Fruit fly (Drosophila melanogaster) whole organism, embryonic: ENCODE results near the gene Miga.

Experiments used
- Atf3 ChIP-seq: fragments of 200-800 bp; sonication (Bioruptor generic); optimal IDR thresholded peaks from 3 replicates; lab custom pipeline; 2016; ENCODE audit warnings: missing biosample characterization, missing genetic modification characterization
- CG1024 ChIP-seq: fragments of 200-800 bp; sonication (Bioruptor generic); IDR thresholded peaks from 2 replicates; pipeline ENCODE4 v1.3.6; 2022; ENCODE audit warnings: missing biosample characterization, missing genetic modification characterization
- CG1233 ChIP-seq: fragments of 200-800 bp; sonication (Bioruptor generic); optimal IDR thresholded peaks from 4 replicates; lab custom pipeline; 2018; ENCODE audit warnings: missing biosample characterization, mild to moderate bottlenecking, missing genetic modification characterization
- CG13296 ChIP-seq: fragments of 200-800 bp; sonication (Bioruptor generic); optimal IDR thresholded peaks from 3 replicates; lab custom pipeline; 2018; ENCODE audit warnings: missing biosample characterization, mild to moderate bottlenecking, missing genetic modification characterization
- CG15011 ChIP-seq: fragments of 200-800 bp; sonication (Bioruptor generic); optimal IDR thresholded peaks from 3 replicates; lab custom pipeline; 2018; ENCODE audit warnings: missing biosample characterization, mild to moderate bottlenecking, missing genetic modification characterization
- CG17385 ChIP-seq: fragments of 200-800 bp; sonication (Bioruptor generic); optimal IDR thresholded peaks from 3 replicates; lab custom pipeline; 2018; ENCODE audit warnings: missing biosample characterization, mild to moderate bottlenecking, missing genetic modification characterization
- CG18476 ChIP-seq: fragments of 200-800 bp; sonication (Bioruptor generic); optimal IDR thresholded peaks from 2 replicates; lab custom pipeline; 2016; ENCODE audit warnings: missing biosample characterization, mild to moderate bottlenecking, missing genetic modification characterization
- CG2199 ChIP-seq: fragments of 200-800 bp; sonication (Bioruptor generic); IDR thresholded peaks from 3 replicates; pipeline ENCODE4 v1.3.6; 2022; ENCODE audit warnings: missing biosample characterization, missing genetic modification characterization
- CG2875 ChIP-seq: fragments of 200-800 bp; sonication (Bioruptor generic); optimal IDR thresholded peaks from 2 replicates; lab custom pipeline; 2017; ENCODE audit warnings: missing biosample characterization, mild to moderate bottlenecking, missing genetic modification characterization, missing genetic modification reagents
- CG30020 ChIP-seq: fragments of 200-800 bp; optimal IDR thresholded peaks from 2 replicates; lab custom pipeline; 2019; ENCODE audit warnings: missing biosample characterization, mild to moderate bottlenecking, missing genetic modification characterization, moderate library complexity
- CG3281 ChIP-seq: fragments of 200-800 bp; sonication (Bioruptor generic); optimal IDR thresholded peaks from 3 replicates; lab custom pipeline; 2017; ENCODE audit warnings: missing biosample characterization, mild to moderate bottlenecking, missing genetic modification characterization
- CG34376 ChIP-seq: fragments of 200-800 bp; sonication (Bioruptor generic); optimal IDR thresholded peaks from 2 replicates; lab custom pipeline; 2018; ENCODE audit warnings: missing biosample characterization, mild to moderate bottlenecking, missing genetic modification characterization
- CG3726 ChIP-seq: fragments of 200-800 bp; sonication (Bioruptor generic); IDR thresholded peaks from 3 replicates; pipeline ENCODE4, ENCODE4 v1.3.6; 2022; ENCODE audit warnings: missing biosample characterization, missing genetic modification characterization
- CG4328 ChIP-seq: fragments of 200-800 bp; sonication (Bioruptor generic); optimal IDR thresholded peaks from 3 replicates; lab custom pipeline; 2017; ENCODE audit warnings: missing biosample characterization, missing genetic modification reagents, missing genetic modification characterization
- CG4424 ChIP-seq: fragments of 200-800 bp; sonication (Bioruptor generic); optimal IDR thresholded peaks from 3 replicates; lab custom pipeline; 2016; ENCODE audit warnings: missing biosample characterization, missing genetic modification characterization
- CG4707 ChIP-seq: fragments of 200-800 bp; sonication (Bioruptor generic); optimal IDR thresholded peaks from 2 replicates; lab custom pipeline; 2018; ENCODE audit warnings: missing biosample characterization, mild to moderate bottlenecking, missing genetic modification characterization, moderate library complexity
- CG5245 ChIP-seq: fragments of 200-800 bp; sonication (Bioruptor generic); optimal IDR thresholded peaks from 3 replicates; lab custom pipeline; 2016; ENCODE audit warnings: missing biosample characterization, missing genetic modification characterization
- CG6254 ChIP-seq: fragments of 200-800 bp; sonication (Bioruptor generic); optimal IDR thresholded peaks from 3 replicates; lab custom pipeline; 2017; ENCODE audit warnings: mild to moderate bottlenecking, missing biosample characterization, missing genetic modification reagents, missing genetic modification characterization
- CG7271 ChIP-seq: fragments of 200-800 bp; sonication (Bioruptor generic); optimal IDR thresholded peaks from 2 replicates; lab custom pipeline; 2018; ENCODE audit warnings: missing biosample characterization, mild to moderate bottlenecking, missing genetic modification characterization, moderate library complexity
- CG7556 ChIP-seq: fragments of 200-800 bp; sonication (Bioruptor generic); optimal IDR thresholded peaks from 2 replicates; lab custom pipeline; 2017; ENCODE audit warnings: missing biosample characterization, mild to moderate bottlenecking, missing genetic modification characterization
- CG8359 ChIP-seq: fragments of 200-800 bp; sonication (Bioruptor generic); optimal IDR thresholded peaks from 2 replicates; lab custom pipeline; 2017; ENCODE audit warnings: missing biosample characterization, mild to moderate bottlenecking, missing genetic modification characterization, borderline replicate concordance
- CG8765 ChIP-seq: fragments of 200-800 bp; sonication (Bioruptor generic); IDR thresholded peaks from 2 replicates; pipeline ENCODE4 v1.3.6; 2022; ENCODE audit warnings: missing biosample characterization, missing genetic modification characterization
- CG9727 ChIP-seq: fragments of 200-800 bp; sonication (Bioruptor generic); optimal IDR thresholded peaks from 3 replicates; lab custom pipeline; 2017; ENCODE audit warnings: missing biosample characterization, mild to moderate bottlenecking, missing genetic modification characterization
- CG9797 ChIP-seq: fragments of 200-800 bp; sonication (Bioruptor generic); optimal IDR thresholded peaks from 3 replicates; lab custom pipeline; 2018; ENCODE audit warnings: missing biosample characterization, mild to moderate bottlenecking, missing genetic modification characterization
- CG9876 ChIP-seq: fragments of 200-800 bp; sonication (Bioruptor generic); optimal IDR thresholded peaks from 2 replicates; lab custom pipeline; 2016; ENCODE audit warnings: missing biosample characterization, missing genetic modification characterization
- Camta ChIP-seq: fragments of 200-800 bp; sonication (Bioruptor generic); optimal IDR thresholded peaks from 2 replicates; lab custom pipeline; 2016; ENCODE audit warnings: missing biosample characterization, missing genetic modification characterization
- Chrac-16 ChIP-seq: fragments of 200-800 bp; sonication (Bioruptor generic); optimal IDR thresholded peaks from 3 replicates; lab custom pipeline; 2016; ENCODE audit warnings: missing biosample characterization, missing genetic modification characterization
- Hmx ChIP-seq: fragments of 200-800 bp; sonication (Bioruptor generic); optimal IDR thresholded peaks from 2 replicates; lab custom pipeline; 2016; ENCODE audit warnings: missing biosample characterization, missing genetic modification characterization
- Hsf ChIP-seq: fragments of 200-800 bp; sonication (Bioruptor generic); optimal IDR thresholded peaks from 3 replicates; lab custom pipeline; 2016; ENCODE audit warnings: missing biosample characterization, missing genetic modification characterization
- Lim3 ChIP-seq: fragments of 200-800 bp; sonication (Bioruptor generic); IDR thresholded peaks from 2 replicates; pipeline ENCODE4 v1.3.6; 2022; ENCODE audit warnings: missing biosample characterization, missing genetic modification characterization
- MTF-1 ChIP-seq: fragments of 200-800 bp; sonication (Bioruptor generic); optimal IDR thresholded peaks from 2 replicates; lab custom pipeline; 2018; ENCODE audit warnings: missing biosample characterization, mild to moderate bottlenecking, missing genetic modification characterization, borderline replicate concordance
- Oaz ChIP-seq: fragments of 200-800 bp; sonication (Bioruptor generic); IDR thresholded peaks from 2 replicates; pipeline ENCODE4 v1.3.6; 2022; ENCODE audit warnings: missing biosample characterization, missing genetic modification characterization
- cato ChIP-seq: fragments of 200-800 bp; sonication (Bioruptor generic); optimal IDR thresholded peaks from 2 replicates; lab custom pipeline; 2016; ENCODE audit warnings: missing biosample characterization, missing genetic modification characterization, borderline replicate concordance
- crp ChIP-seq, 2 experiments: fragments of 200-800 bp; sonication (Bioruptor generic); optimal IDR thresholded peaks; 2 replicates in 1 of 2; 3 replicates in 1 of 2; lab custom pipeline; 2017; ENCODE audit warnings: missing biosample characterization in 2 of 2, missing genetic modification characterization in 2 of 2, mild to moderate bottlenecking in 1 of 2, moderate library complexity in 1 of 2
- danr ChIP-seq: fragments of 200-800 bp; sonication (Bioruptor generic); IDR thresholded peaks from 2 replicates; pipeline ENCODE4 v1.3.6; 2022; ENCODE audit warnings: missing biosample characterization, missing genetic modification characterization
- disco-r ChIP-seq: fragments of 200-800 bp; sonication (Bioruptor generic); optimal IDR thresholded peaks from 2 replicates; lab custom pipeline; 2016; ENCODE audit warnings: missing biosample characterization, missing genetic modification characterization
- hb ChIP-seq: fragments of 200-800 bp; sonication (Bioruptor generic); IDR thresholded peaks from 3 replicates; pipeline ENCODE4 v1.3.6; 2022; ENCODE audit warnings: missing biosample characterization, missing genetic modification characterization; ENCODE audit not compliant: partially characterized antibody
- ind ChIP-seq: fragments of 200-800 bp; sonication (Bioruptor generic); optimal IDR thresholded peaks from 3 replicates; lab custom pipeline; 2016; ENCODE audit warnings: missing biosample characterization, missing genetic modification characterization
- insv ChIP-seq, 2 experiments: fragments of 200-800 bp; sonication (Bioruptor generic); optimal IDR thresholded peaks; 3 replicates each; lab custom pipeline; 2016 to 2018; ENCODE audit warnings: missing biosample characterization in 2 of 2, missing genetic modification characterization in 2 of 2
- kay ChIP-seq: fragments of 200-800 bp; sonication (Bioruptor generic); optimal IDR thresholded peaks from 2 replicates; lab custom pipeline; 2016; ENCODE audit warnings: missing biosample characterization, missing genetic modification characterization
- lilli ChIP-seq: fragments of 200-800 bp; sonication (Bioruptor generic); optimal IDR thresholded peaks from 3 replicates; lab custom pipeline; 2016; ENCODE audit warnings: missing biosample characterization, missing genetic modification characterization
- lola ChIP-seq, 3 experiments: fragments of >200 bp in 2 of 3; fragments of 200-800 bp in 1 of 3; sonication (Bioruptor generic) in 1 of 3; optimal IDR thresholded peaks; 2 replicates each; lab custom pipeline; 2017 to 2019; ENCODE audit warnings: missing biosample characterization in 3 of 3, missing genetic modification characterization in 3 of 3, mild to moderate bottlenecking in 1 of 3, moderate library complexity in 1 of 3
- pb ChIP-seq: fragments of 200-800 bp; sonication (Bioruptor generic); optimal IDR thresholded peaks from 3 replicates; lab custom pipeline; 2016; ENCODE audit warnings: missing biosample characterization, missing genetic modification characterization
- run ChIP-seq: fragments of 200-800 bp; sonication (Bioruptor generic); optimal IDR thresholded peaks from 3 replicates; lab custom pipeline; 2018; ENCODE audit warnings: missing biosample characterization, mild to moderate bottlenecking, missing genetic modification characterization
- scrt ChIP-seq: fragments of 200-800 bp; sonication (Bioruptor generic); optimal IDR thresholded peaks from 2 replicates; lab custom pipeline; 2018; ENCODE audit warnings: missing biosample characterization, mild to moderate bottlenecking, missing genetic modification characterization, moderate library complexity
- sima ChIP-seq: fragments of 200-800 bp; sonication (Bioruptor generic); optimal IDR thresholded peaks from 2 replicates; lab custom pipeline; 2016; ENCODE audit warnings: missing biosample characterization, missing genetic modification characterization
- ssp ChIP-seq: fragments of 200-800 bp; sonication (Bioruptor generic); IDR thresholded peaks from 2 replicates; pipeline ENCODE4 v1.3.6; 2022; ENCODE audit warnings: missing biosample characterization, missing genetic modification characterization
- toy ChIP-seq: fragments of 200-800 bp; sonication (Bioruptor generic); IDR thresholded peaks from 2 replicates; pipeline ENCODE4 v1.3.6; 2022; ENCODE audit warnings: missing biosample characterization, missing genetic modification characterization

Gene Miga

DNA sequence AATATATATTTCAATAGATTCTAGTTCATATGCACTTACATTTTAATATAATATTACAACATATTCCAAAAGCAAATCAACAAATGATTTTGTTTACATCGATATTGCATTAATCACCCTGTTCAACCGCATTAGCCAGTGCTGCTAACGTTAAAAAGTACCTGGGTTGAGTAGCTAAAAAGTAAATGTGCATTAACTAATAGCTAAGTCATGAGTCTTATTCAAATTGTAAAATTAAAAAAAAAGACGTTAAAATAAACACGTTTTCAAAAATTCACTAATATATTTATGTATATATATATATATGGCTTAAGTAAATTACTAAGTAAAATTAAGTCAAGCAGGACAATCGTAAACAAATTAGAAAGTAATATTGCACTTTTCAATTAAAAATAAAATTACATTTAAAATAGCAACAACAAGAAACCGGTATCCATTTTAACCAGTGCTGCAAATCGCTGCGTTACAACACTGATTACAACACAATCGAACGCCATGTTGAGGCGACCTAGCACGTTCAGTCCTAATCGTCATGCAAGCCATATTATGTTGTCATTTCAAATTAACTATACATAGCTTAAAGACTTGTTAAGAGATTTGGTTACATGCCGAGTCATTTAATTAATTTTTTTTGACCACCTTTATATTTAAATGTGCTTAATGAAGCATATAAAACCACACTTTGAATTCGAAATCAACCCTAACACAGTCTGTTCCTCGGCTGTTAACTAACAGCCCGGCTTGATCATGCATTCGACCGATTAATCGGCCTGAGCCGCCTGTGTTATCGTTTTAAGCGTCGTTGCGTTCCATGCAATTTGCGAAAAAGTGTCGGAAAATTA is 39.2 kb downstream of the Miga start, which contains the start of gene CG10555 (continued):
- TF ChIP-seq CG15011 (GFP tag; lab: Kevin White, UChicago) (peak; percentile 11), kay (GFP tag; lab: Kevin White, UChicago) (peak; percentile 52), CG9727 (GFP tag; lab: Kevin White, UChicago) (peak; percentile 92), lilli (GFP tag; lab: Kevin White, UChicago) (peak; percentile 90), CG1233 (peak; percentile 35), ssp (GFP tag; lab: Robert Waterston, UW) (peak; percentile 82), danr (GFP tag; lab: Robert Waterston, UW) (peak; percentile 76), Hsf (GFP tag; lab: Kevin White, UChicago) (peak; percentile 95), CG7556 (GFP tag; lab: Kevin White, UChicago) (peak; percentile 80), run (tag; lab: Kevin White, UChicago) (no peak), Oaz (GFP tag; lab: Robert Waterston, UW) (peak; percentile 91), Hmx (GFP tag; lab: Kevin White, UChicago) (peak; percentile 64), CG6254 (GFP tag; lab: Kevin White, UChicago) (peak; percentile 99), Atf3 (peak; percentile 77), CG17385 (peak; percentile 8), insv (GFP tag; optimal IDR thresholded peaks at IDR 0.05; lab: Kevin White, UChicago) (peak in 1 of 2 experiments; percentile 41), CG8765 (GFP tag; lab: Robert Waterston, UW) (peak; percentile 86), CG9876 (peak; percentile 94), sima (GFP tag; lab: Kevin White, UChicago) (peak; percentile 41), disco-r (GFP tag; lab: Kevin White, UChicago) (peak; percentile 88), Lim3 (GFP tag; lab: Robert Waterston, UW) (no peak), CG1024 (GFP tag; lab: Robert Waterston, UW) (peak; percentile 51), crp (GFP tag; optimal IDR thresholded peaks at IDR 0.05; lab: Kevin White, UChicago) (peak in 1 of 2 experiments; percentile 64), ind (peak; percentile 90), CG2875 (GFP tag; lab: Kevin White, UChicago) (peak; percentile 28), CG2199 (GFP tag; lab: Robert Waterston, UW) (peak; percentile 26; the same call in 1 of the 3 replicates), pb (GFP tag; lab: Kevin White, UChicago) (peak; percentile 75), cato (peak; percentile 79), scrt (peak; percentile 12), CG8359 (GFP tag; lab: Kevin White, UChicago) (no peak), CG5245 (GFP tag; lab: Kevin White, UChicago) (peak; percentile 50), lola (GFP tag; optimal IDR thresholded peaks at IDR 0.05; lab: Kevin White, UChicago) (peak in 1 of 3 experiments; percentile 96), Camta (peak; percentile 50), CG9797 (GFP tag; lab: Kevin White, UChicago) (no peak), CG3281 (peak; percentile 63), CG4424 (GFP tag; lab: Kevin White, UChicago) (peak; percentile 81), CG13296 (peak; percentile 16), CG7271 (tag; lab: Kevin White, UChicago) (peak; percentile 35), toy (GFP tag; lab: Robert Waterston, UW) (peak; percentile 58; the same call in 1 of the 2 replicates), hb (peak; percentile 85), Chrac-16 (GFP tag; lab: Kevin White, UChicago) (peak; percentile 80), CG4328 (GFP tag; lab: Kevin White, UChicago) (peak; percentile 75), CG18476 (GFP tag; lab: Kevin White, UChicago) (peak; percentile 83), CG34376 (GFP tag; lab: Kevin White, UChicago) (peak; percentile 50), CG3726 (peak; percentile 74), CG4707 (no peak), CG30020 (tag; lab: Kevin White, UChicago) (peak; percentile 84), MTF-1 (no peak)
